Worm (Caenorhabditis elegans): ENCODE data around the gene ZK688.7.

Gene ZK688.7

ce11 chrIII:7924821-7925220, 13.4 kb upstream of the ZK688.7 start, which contains the start of gene tag-250:
TSS of gene tag-250 (minus strand) at chrIII:7924921.
- TF ChIP-seq unc-62 (GFP tag; optimal IDR thresholded peaks at IDR 0.05 in 1 of 2): peak in 1 of 2 experiments; percentile 72
- no peak for TF ChIP-seq unc-62 (tag; optimal IDR thresholded peaks at IDR 0.05)
- TF ChIP-seq ZK546.5 (tag; optimal IDR thresholded peaks at IDR 0.05): no peak

DNA sequence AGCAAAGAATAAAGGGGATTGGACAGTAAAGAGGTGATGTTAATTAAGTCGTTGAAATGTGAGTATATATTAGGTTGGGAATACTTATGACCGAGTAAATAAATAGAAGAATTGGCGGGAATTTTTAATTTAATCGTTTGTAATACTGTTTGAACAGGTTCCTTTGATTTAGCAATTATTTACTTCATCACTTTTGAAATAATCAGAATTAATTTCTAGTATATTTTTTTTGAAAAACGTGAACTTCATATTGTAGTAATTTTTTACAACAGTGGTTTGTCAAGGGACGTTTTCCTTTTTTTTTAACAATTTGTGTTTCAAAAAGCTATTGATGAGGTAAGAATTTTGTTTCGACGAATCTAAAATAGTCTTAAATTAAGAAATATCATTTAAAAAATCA, 10.8 kb upstream of the ZK688.7 start, which contains the start of gene C29E4.17:
Gene C29E4.17 (plus strand): TSS at position 301 of the 400 bp plus-strand sequence.
- TF ChIP-seq nhr-10 (tag; optimal IDR thresholded peaks at IDR 0.05) (no peak), unc-39 (tag; optimal IDR thresholded peaks at IDR 0.05) (no peak), zfp-2 (tag; optimal IDR thresholded peaks at IDR 0.05) (no peak), Y5F2A.4 (GFP tag; optimal IDR thresholded peaks at IDR 0.05) (no peak), ceh-82 (tag; optimal IDR thresholded peaks at IDR 0.05) (no peak), F49E8.2 (tag; optimal IDR thresholded peaks at IDR 0.05; ENCODE audit: borderline replicate concordance) (no peak), unc-130 (GFP tag; optimal IDR thresholded peaks at IDR 0.05) (no peak), fos-1 (tag; optimal IDR thresholded peaks at IDR 0.05) (no peak), nhr-6 (tag; optimal IDR thresholded peaks at IDR 0.05) (no peak), nhr-28 (tag; optimal IDR thresholded peaks at IDR 0.05) (no peak), R02D3.7 (tag; optimal IDR thresholded peaks at IDR 0.05) (no peak)

DNA sequence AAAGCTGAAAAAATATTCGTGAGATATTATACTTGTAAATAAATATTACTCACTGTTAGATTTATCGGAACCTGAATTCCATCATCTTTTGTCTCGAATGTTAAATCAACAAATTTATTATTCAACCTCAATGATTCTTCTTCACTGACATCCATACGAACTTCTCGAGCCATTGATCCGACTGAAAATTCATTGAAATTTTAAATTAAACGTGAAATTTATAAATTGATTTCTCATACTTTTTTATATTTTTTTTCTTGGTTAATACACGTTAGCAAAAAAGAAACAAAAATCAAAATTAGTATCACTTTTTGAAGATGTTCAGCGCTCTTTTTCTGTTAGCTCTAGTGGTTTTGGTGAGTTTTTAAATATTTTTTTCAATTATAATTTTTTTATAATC, 8.4 kb upstream of the ZK688.7 start, which contains the start of gene C29E4.14:
Gene C29E4.14 (plus strand): TSS at position 301 of the 400 bp plus-strand sequence.
- TF ChIP-seq skn-1 (tag; optimal IDR thresholded peaks at IDR 0.05) (no peak), ceh-20 (GFP tag; IDR thresholded peaks at IDR 0.05) (no peak), mes-2 (tag; optimal IDR thresholded peaks at IDR 0.05; ENCODE audit: poor library complexity, severe bottlenecking) (no peak), snpc-4 (tag; optimal IDR thresholded peaks at IDR 0.05) (no peak), nhr-42 (GFP tag; IDR thresholded peaks at IDR 0.05) (no peak), unc-62 (GFP tag; optimal IDR thresholded peaks at IDR 0.05 in 1 of 2) (no peak), unc-62 (tag; optimal IDR thresholded peaks at IDR 0.05) (no peak), ZK337.2 (GFP tag; IDR thresholded peaks at IDR 0.05) (no peak), attf-4 (tag; optimal IDR thresholded peaks at IDR 0.05) (no peak), T20F7.1 (GFP tag; optimal IDR thresholded peaks at IDR 0.05) (no peak), ZK546.5 (tag; optimal IDR thresholded peaks at IDR 0.05) (no peak), nhr-10 (tag; optimal IDR thresholded peaks at IDR 0.05) (no peak), egl-27 (tag; optimal IDR thresholded peaks at IDR 0.05) (no peak), duxl-1 (tag; optimal IDR thresholded peaks at IDR 0.05; ENCODE audit: poor library complexity) (no peak), mep-1 (tag; optimal IDR thresholded peaks at IDR 0.05) (no peak), ceh-32 (tag; optimal IDR thresholded peaks at IDR 0.05; ENCODE audit: poor library complexity) (no peak)

- TF ChIP-seq pha-4 (GFP tag; IDR thresholded peaks at IDR 0.05) (no peak), pha-4 (tag; optimal IDR thresholded peaks at IDR 0.05) (no peak), pqm-1 (tag; optimal IDR thresholded peaks at IDR 0.05) (no peak), ztf-11 (tag; optimal IDR thresholded peaks at IDR 0.05) (no peak), Y5F2A.4 (GFP tag; optimal IDR thresholded peaks at IDR 0.05) (no peak), vab-7 (GFP tag; IDR thresholded peaks at IDR 0.05) (no peak), unc-39 (tag; optimal IDR thresholded peaks at IDR 0.05) (no peak), F10B5.3 (tag; optimal IDR thresholded peaks at IDR 0.05) (no peak), ZK337.2 (GFP tag; IDR thresholded peaks at IDR 0.05) (no peak), ztf-7 (tag; optimal IDR thresholded peaks at IDR 0.05) (no peak), daf-19 (GFP tag; conservative IDR thresholded peaks at IDR 0.05) (no peak), skn-1 (tag; optimal IDR thresholded peaks at IDR 0.05) (no peak), T20F7.1 (GFP tag; optimal IDR thresholded peaks at IDR 0.05) (no peak), duxl-1 (tag; optimal IDR thresholded peaks at IDR 0.05; ENCODE audit: poor library complexity) (no peak), php-3 (GFP tag; IDR thresholded peaks at IDR 0.05) (no peak), ZK546.5 (tag; optimal IDR thresholded peaks at IDR 0.05) (no peak), cey-2 (tag; optimal IDR thresholded peaks at IDR 0.05; ENCODE audit: borderline replicate concordance, insufficient read depth) (no peak), dpl-1 (GFP tag; optimal IDR thresholded peaks at IDR 0.05) (no peak)
Observed at ce11 chrIII:7917667-7918066, 6.2 kb upstream of the ZK688.7 start, which contains the start of gene gly-3. TSS of gene gly-3 (minus strand) at chrIII:7917767.

All from whole organism, L4 larva.